Fruit fly (Drosophila melanogaster) whole organism, embryonic: Measurements from ENCODE around the gene CG16959.

ENCODE experiments used
- Ada2b ChIP-seq: fragments of 200-800 bp; sonication (Bioruptor generic); IDR thresholded peaks from 2 replicates; pipeline ENCODE4 v1.3.6; 2022; ENCODE audit warnings: missing biosample characterization, missing genetic modification characterization
- Atf-2 ChIP-seq: fragments of 200-800 bp; sonication (Bioruptor generic); optimal IDR thresholded peaks from 2 replicates; lab custom pipeline; 2016; ENCODE audit warnings: missing biosample characterization, missing genetic modification characterization
- CG1024 ChIP-seq: fragments of 200-800 bp; sonication (Bioruptor generic); IDR thresholded peaks from 2 replicates; pipeline ENCODE4 v1.3.6; 2022; ENCODE audit warnings: missing biosample characterization, missing genetic modification characterization
- CG10267 ChIP-seq: fragments of 200-800 bp; sonication (Bioruptor generic); optimal IDR thresholded peaks from 2 replicates; lab custom pipeline; 2018; ENCODE audit warnings: missing biosample characterization, mild to moderate bottlenecking, missing genetic modification characterization, moderate library complexity
- CG10543 ChIP-seq: fragments of 200-800 bp; sonication (Bioruptor generic); optimal IDR thresholded peaks from 3 replicates; lab custom pipeline; 2017; ENCODE audit warnings: missing biosample characterization, mild to moderate bottlenecking, missing genetic modification characterization, moderate library complexity
- CG10654 ChIP-seq: fragments of 200-800 bp; sonication (Bioruptor generic); optimal IDR thresholded peaks from 2 replicates; lab custom pipeline; 2016; ENCODE audit warnings: missing biosample characterization, missing genetic modification characterization
- CG11247 ChIP-seq: fragments of 200-800 bp; sonication (Bioruptor generic); IDR thresholded peaks from 2 replicates; pipeline ENCODE4 v1.3.6; 2022; ENCODE audit warnings: missing biosample characterization, missing genetic modification characterization
- CG11456 ChIP-seq: fragments of 200-800 bp; sonication (Bioruptor generic); IDR thresholded peaks from 3 replicates; pipeline ENCODE4 v1.3.6; 2022; ENCODE audit warnings: missing biosample characterization, missing genetic modification characterization
- CG12219 ChIP-seq: fragments of 200-800 bp; sonication (Bioruptor generic); optimal IDR thresholded peaks from 3 replicates; lab custom pipeline; 2018; ENCODE audit warnings: missing biosample characterization, mild to moderate bottlenecking, missing genetic modification characterization
- CG1233 ChIP-seq: fragments of 200-800 bp; sonication (Bioruptor generic); optimal IDR thresholded peaks from 4 replicates; lab custom pipeline; 2018; ENCODE audit warnings: missing biosample characterization, mild to moderate bottlenecking, missing genetic modification characterization
- CG1529 ChIP-seq: fragments of 200-800 bp; sonication (Bioruptor generic); optimal IDR thresholded peaks from 3 replicates; lab custom pipeline; 2018; ENCODE audit warnings: missing biosample characterization, missing genetic modification characterization
- CG16779 ChIP-seq: fragments of 200-800 bp; sonication (Bioruptor generic); IDR thresholded peaks from 2 replicates; pipeline ENCODE4 v1.3.6; 2022; ENCODE audit warnings: missing biosample characterization, missing genetic modification characterization
- CG17328 ChIP-seq: fragments of 200-800 bp; sonication (Bioruptor generic); IDR thresholded peaks from 2 replicates; pipeline ENCODE4 v1.3.6; 2022; ENCODE audit warnings: missing biosample characterization, missing genetic modification characterization
- CG18599 ChIP-seq: fragments of 200-800 bp; sonication (Bioruptor generic); optimal IDR thresholded peaks from 3 replicates; lab custom pipeline; 2017; ENCODE audit warnings: missing biosample characterization, missing genetic modification characterization, mild to moderate bottlenecking, moderate library complexity, missing genetic modification reagents
- CG3065 ChIP-seq: fragments of 200-800 bp; sonication (Bioruptor generic); optimal IDR thresholded peaks from 2 replicates; lab custom pipeline; 2016; ENCODE audit warnings: missing biosample characterization, missing genetic modification characterization
- CG31388 ChIP-seq: fragments of 200-800 bp; sonication (Bioruptor generic); optimal IDR thresholded peaks from 2 replicates; lab custom pipeline; 2016; ENCODE audit warnings: missing biosample characterization, missing genetic modification characterization
- CG32772 ChIP-seq: fragments of 200-800 bp; sonication (Bioruptor generic); IDR thresholded peaks from 2 replicates; pipeline ENCODE4 v1.3.6; 2022; ENCODE audit warnings: missing biosample characterization, missing genetic modification characterization
- CG3281 ChIP-seq: fragments of 200-800 bp; sonication (Bioruptor generic); optimal IDR thresholded peaks from 3 replicates; lab custom pipeline; 2017; ENCODE audit warnings: missing biosample characterization, mild to moderate bottlenecking, missing genetic modification characterization
- CG34376 ChIP-seq: fragments of 200-800 bp; sonication (Bioruptor generic); optimal IDR thresholded peaks from 2 replicates; lab custom pipeline; 2018; ENCODE audit warnings: missing biosample characterization, mild to moderate bottlenecking, missing genetic modification characterization
- CG6175 ChIP-seq: fragments of 200-800 bp; sonication (Bioruptor generic); IDR thresholded peaks from 3 replicates; pipeline ENCODE4 v1.3.6; 2022; ENCODE audit warnings: missing biosample characterization, missing genetic modification characterization
- CG7839 ChIP-seq: fragments of 200-800 bp; sonication (Bioruptor generic); optimal IDR thresholded peaks from 3 replicates; lab custom pipeline; 2018; ENCODE audit warnings: missing biosample characterization, mild to moderate bottlenecking, missing genetic modification characterization, moderate library complexity
- CG9215 ChIP-seq: fragments of 200-800 bp; sonication (Bioruptor generic); IDR thresholded peaks from 2 replicates; pipeline ENCODE4 v1.3.6; 2022; ENCODE audit warnings: missing biosample characterization, missing genetic modification characterization
- ERR ChIP-seq: fragments of 200-800 bp; sonication (Bioruptor generic); optimal IDR thresholded peaks from 2 replicates; lab custom pipeline; 2016; ENCODE audit warnings: missing biosample characterization, missing genetic modification characterization
- HLH4C ChIP-seq: fragments of 200-800 bp; sonication (Bioruptor generic); IDR thresholded peaks from 3 replicates; pipeline ENCODE4 v1.3.6; 2022; ENCODE audit warnings: missing biosample characterization, missing genetic modification characterization; ENCODE audit not compliant: partially characterized antibody
- HLHmδ ChIP-seq: fragments of 200-800 bp; sonication (Bioruptor generic); optimal IDR thresholded peaks from 2 replicates; lab custom pipeline; 2018; ENCODE audit warnings: missing biosample characterization, mild to moderate bottlenecking, missing genetic modification characterization, moderate library complexity
- Lim3 ChIP-seq: fragments of 200-800 bp; sonication (Bioruptor generic); IDR thresholded peaks from 2 replicates; pipeline ENCODE4 v1.3.6; 2022; ENCODE audit warnings: missing biosample characterization, missing genetic modification characterization
- Optix ChIP-seq: fragments of 200-800 bp; sonication (Bioruptor generic); IDR thresholded peaks from 3 replicates; pipeline ENCODE4 v1.3.6; 2022; ENCODE audit warnings: missing biosample characterization, missing genetic modification characterization
- Ssrp ChIP-seq: fragments of 200-800 bp; sonication (Bioruptor generic); optimal IDR thresholded peaks from 2 replicates; lab custom pipeline; 2018; ENCODE audit warnings: missing biosample characterization, mild to moderate bottlenecking, missing genetic modification characterization, moderate library complexity
- abd-A ChIP-seq: fragments of 200-800 bp; sonication (Bioruptor generic); optimal IDR thresholded peaks from 3 replicates; lab custom pipeline; 2019; ENCODE audit warnings: missing biosample characterization, mild to moderate bottlenecking, missing genetic modification characterization, moderate library complexity
- cato ChIP-seq: fragments of 200-800 bp; sonication (Bioruptor generic); optimal IDR thresholded peaks from 2 replicates; lab custom pipeline; 2016; ENCODE audit warnings: missing biosample characterization, missing genetic modification characterization, borderline replicate concordance
- chif ChIP-seq, 2 experiments: fragments of 200-800 bp; sonication (Bioruptor generic); optimal IDR thresholded peaks; 3 replicates each; lab custom pipeline; 2016; ENCODE audit warnings: missing biosample characterization in 2 of 2, missing genetic modification characterization in 2 of 2
- crc ChIP-seq: fragments of 200-800 bp; sonication (Bioruptor generic); optimal IDR thresholded peaks from 2 replicates; lab custom pipeline; 2016; ENCODE audit warnings: missing biosample characterization, missing genetic modification characterization
- crol ChIP-seq: fragments of 200-800 bp; sonication (Bioruptor generic); IDR thresholded peaks from 2 replicates; pipeline ENCODE4 v1.3.6; 2022; ENCODE audit warnings: missing biosample characterization, missing genetic modification characterization
- en ChIP-seq: fragments of 200-800 bp; sonication (Bioruptor generic); optimal IDR thresholded peaks from 2 replicates; lab custom pipeline; 2016; ENCODE audit warnings: missing biosample characterization, missing genetic modification characterization
- eve ChIP-seq, 2 experiments: fragments of >200 bp; optimal IDR thresholded peaks; 2 replicates each; lab custom pipeline; 2017; ENCODE audit warnings: missing biosample characterization in 2 of 2, missing genetic modification characterization in 2 of 2
- fd96Cb ChIP-seq: fragments of 200-800 bp; sonication (Bioruptor generic); optimal IDR thresholded peaks from 2 replicates; lab custom pipeline; 2018; ENCODE audit warnings: missing biosample characterization, mild to moderate bottlenecking, missing genetic modification characterization, moderate library complexity
- grau ChIP-seq: fragments of 200-800 bp; optimal IDR thresholded peaks from 3 replicates; lab custom pipeline; 2019; ENCODE audit warnings: missing biosample characterization, mild to moderate bottlenecking, missing genetic modification characterization, moderate library complexity
- lab ChIP-seq: fragments of 200-800 bp; sonication (Bioruptor generic); optimal IDR thresholded peaks from 3 replicates; lab custom pipeline; 2017; ENCODE audit warnings: missing biosample characterization, missing genetic modification characterization, mild to moderate bottlenecking, moderate library complexity, missing genetic modification reagents
- lmd ChIP-seq: fragments of 200-800 bp; sonication (Bioruptor generic); IDR thresholded peaks from 2 replicates; pipeline ENCODE4 v1.3.6; 2022; ENCODE audit warnings: missing biosample characterization, missing genetic modification characterization
- nom ChIP-seq: fragments of 200-800 bp; sonication (Bioruptor generic); optimal IDR thresholded peaks from 2 replicates; lab custom pipeline; 2017; ENCODE audit warnings: missing biosample characterization, missing genetic modification characterization, mild to moderate bottlenecking, moderate library complexity, missing genetic modification reagents
- p53 ChIP-seq: fragments of 200-800 bp; sonication (Bioruptor generic); optimal IDR thresholded peaks from 2 replicates; lab custom pipeline; 2016; ENCODE audit warnings: missing biosample characterization, missing genetic modification characterization
- peb ChIP-seq: fragments of 200-800 bp; sonication (Bioruptor generic); IDR thresholded peaks from 2 replicates; pipeline ENCODE4 v1.3.6; 2022; ENCODE audit warnings: missing biosample characterization, missing genetic modification characterization
- row ChIP-seq: fragments of 200-800 bp; sonication (Bioruptor generic); IDR thresholded peaks from 3 replicates; pipeline ENCODE4 v1.3.6; 2022; ENCODE audit warnings: missing biosample characterization, missing genetic modification characterization
- salm ChIP-seq: fragments of 200-800 bp; sonication (Bioruptor generic); optimal IDR thresholded peaks from 2 replicates; lab custom pipeline; 2018; ENCODE audit warnings: missing biosample characterization, mild to moderate bottlenecking, missing genetic modification characterization
- sens-2 ChIP-seq: fragments of 200-800 bp; sonication (Bioruptor generic); IDR thresholded peaks from 2 replicates; pipeline ENCODE4 v1.3.6; 2022; ENCODE audit warnings: missing biosample characterization, missing genetic modification characterization
- slp2 ChIP-seq: fragments of 200-800 bp; sonication (Bioruptor generic); optimal IDR thresholded peaks from 2 replicates; lab custom pipeline; 2016; ENCODE audit warnings: missing biosample characterization, missing genetic modification characterization
- ssp ChIP-seq: fragments of 200-800 bp; sonication (Bioruptor generic); IDR thresholded peaks from 2 replicates; pipeline ENCODE4 v1.3.6; 2022; ENCODE audit warnings: missing biosample characterization, missing genetic modification characterization
- tgo ChIP-seq: fragments of 200-800 bp; sonication (Bioruptor generic); IDR thresholded peaks from 3 replicates; pipeline ENCODE4 v1.3.6; 2022; ENCODE audit warnings: missing biosample characterization, missing genetic modification characterization
- unpg ChIP-seq: fragments of 200-800 bp; sonication (Bioruptor generic); optimal IDR thresholded peaks from 3 replicates; lab custom pipeline; 2018; ENCODE audit warnings: missing biosample characterization, mild to moderate bottlenecking, missing genetic modification characterization, moderate library complexity
- vfl ChIP-seq: fragments of 200-800 bp; sonication (Bioruptor generic); optimal IDR thresholded peaks from 2 replicates; lab custom pipeline; 2016; ENCODE audit warnings: missing biosample characterization, missing genetic modification characterization
- zfh2 ChIP-seq: fragments of 200-800 bp; sonication (Bioruptor generic); optimal IDR thresholded peaks from 2 replicates; lab custom pipeline; 2016; ENCODE audit warnings: missing biosample characterization, missing genetic modification characterization

The CG16959 gene

DNA sequence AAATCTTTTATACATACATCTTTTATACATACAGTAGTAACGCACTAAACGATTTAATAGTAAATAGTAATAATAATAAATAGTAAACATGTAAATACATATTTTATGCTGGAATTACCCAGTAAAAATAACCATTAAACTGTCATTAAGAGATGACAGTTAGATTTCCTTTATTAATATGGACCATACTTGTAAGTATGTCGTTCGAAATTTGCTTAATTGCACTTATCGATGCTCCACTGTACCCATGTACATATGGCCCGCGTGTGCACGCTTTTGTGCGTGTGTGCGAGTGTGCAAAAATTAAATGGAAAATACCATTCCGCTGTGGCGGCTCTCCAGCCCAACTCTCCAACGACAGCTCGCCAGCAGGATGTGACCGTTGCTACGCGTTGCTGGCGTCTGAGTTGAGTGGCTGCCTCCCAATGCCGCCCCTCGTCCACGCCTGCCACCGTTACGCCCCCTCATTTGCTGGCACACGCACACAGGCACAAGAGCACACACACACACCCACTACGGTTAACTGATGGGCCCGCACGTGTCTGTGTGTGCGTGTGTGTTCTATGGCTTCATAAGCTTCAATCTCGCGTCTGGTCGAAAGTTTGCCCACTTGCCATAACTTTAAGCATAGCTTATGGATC lies 22.3 kb downstream of the CG16959 start (continued):
- TF ChIP-seq fd96Cb (no peak), ssp (no peak), CG6175 (GFP tag; lab: Robert Waterston, UW) (0 out of 3 replicates have a peak, but pooled peaks have one; percentile 21), CG34376 (GFP tag; lab: Kevin White, UChicago) (no peak), CG3065 (GFP tag; lab: Kevin White, UChicago) (no peak), lab (GFP tag; lab: Kevin White, UChicago) (peak; percentile 11), CG10654 (GFP tag; lab: Kevin White, UChicago) (no peak), cato (GFP tag; lab: Kevin White, UChicago) (no peak), sens-2 (GFP tag; lab: Robert Waterston, UW) (no peak), Optix (GFP tag; lab: Robert Waterston, UW) (no peak), CG11247 (GFP tag; lab: Robert Waterston, UW) (0 out of 2 replicates have a peak, but pooled peaks have one; percentile 14), nom (GFP tag; lab: Kevin White, UChicago) (peak; percentile 24), CG1233 (no peak), CG1024 (GFP tag; lab: Robert Waterston, UW) (no peak), Ada2b (no peak), unpg (GFP tag; lab: Kevin White, UChicago) (peak; percentile 20), vfl (no peak), CG18599 (peak; percentile 36), HLH4C (GFP tag; lab: Robert Waterston, UW) (no peak), Atf-2 (GFP tag; lab: Kevin White, UChicago) (no peak), CG3281 (GFP tag; lab: Kevin White, UChicago) (no peak), CG12219 (peak; percentile 1), en (no peak), Lim3 (GFP tag; lab: Robert Waterston, UW) (no peak), Ssrp (tag; lab: Kevin White, UChicago) (peak; percentile 11), abd-A (tag; lab: Kevin White, UChicago) (no peak), tgo (GFP tag; lab: Robert Waterston, UW) (0 out of 3 replicates have a peak, but pooled peaks have one; percentile 26), row (GFP tag; lab: Robert Waterston, UW) (peak; percentile 61), crol (GFP tag; lab: Robert Waterston, UW) (peak; percentile 61), ERR (no peak), peb (GFP tag; lab: Robert Waterston, UW) (no peak), CG9215 (no peak), slp2 (GFP tag; lab: Kevin White, UChicago) (no peak), CG17328 (GFP tag; lab: Robert Waterston, UW) (0 out of 2 replicates have a peak, but pooled peaks have one; percentile 14), crc (GFP tag; lab: Kevin White, UChicago) (no peak), CG11456 (no peak), lmd (0 out of 2 replicates have a peak, but pooled peaks have one; percentile 21), CG7839 (tag; lab: Kevin White, UChicago) (peak; percentile 12), CG1529 (no peak), eve (GFP tag; optimal IDR thresholded peaks at IDR 0.05; lab: Kevin White, UChicago) (no peak), salm (tag; lab: Kevin White, UChicago) (no peak), HLHmδ (GFP tag; lab: Kevin White, UChicago) (peak; percentile 22), CG31388 (GFP tag; lab: Kevin White, UChicago) (no peak), CG10543 (GFP tag; lab: Kevin White, UChicago) (no peak), p53 (GFP tag; lab: Kevin White, UChicago) (no peak), CG16779 (GFP tag; lab: Robert Waterston, UW) (no peak), CG10267 (tag; lab: Kevin White, UChicago) (no peak), zfh2 (GFP tag; lab: Kevin White, UChicago) (no peak), grau (peak; percentile 78), CG32772 (GFP tag; lab: Robert Waterston, UW) (0 out of 2 replicates have a peak, but pooled peaks have one; percentile 23), chif (GFP tag; optimal IDR thresholded peaks at IDR 0.05; lab: Kevin White, UChicago) (no peak)
